Worm (Caenorhabditis elegans): ENCODE data around the gene C09H10.9.

C09H10.9 gene

DNA sequence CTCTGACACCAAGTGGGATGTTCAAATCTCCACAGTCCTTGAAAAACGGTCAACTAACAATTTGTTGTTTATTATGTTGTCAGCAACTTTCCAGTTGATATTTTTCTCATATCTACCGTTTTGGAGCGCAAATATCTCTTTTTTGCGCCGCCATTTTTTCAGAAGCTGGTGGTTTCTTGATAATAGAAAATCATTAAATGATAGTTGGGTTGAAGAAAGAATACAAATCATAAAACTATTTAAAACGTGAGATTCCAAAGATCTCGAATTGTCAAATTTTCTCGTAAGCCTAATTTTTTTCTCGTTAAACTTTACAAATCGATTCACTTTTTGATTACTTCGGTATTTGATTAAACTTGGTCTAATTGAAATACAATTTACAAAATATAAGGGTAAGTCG lies 11.8 kb upstream of the C09H10.9 start, which contains the start of gene rpl-42:
Gene rpl-42, plus strand, starts transcription at position 301 of the 400 bp plus-strand sequence.
- TF ChIP-seq unc-55 (GFP tag; optimal IDR thresholded peaks at IDR 0.05): no peak
- no peak for TF ChIP-seq che-1 (tag; optimal IDR thresholded peaks at IDR 0.05)
- TF ChIP-seq ceh-14 (tag; optimal IDR thresholded peaks at IDR 0.05): no peak
- TF ChIP-seq ahr-1 (tag; optimal IDR thresholded peaks at IDR 0.05): no peak
- no peak for TF ChIP-seq npax-4 (tag; optimal IDR thresholded peaks at IDR 0.05)
- TF ChIP-seq ceh-2 (tag; optimal IDR thresholded peaks at IDR 0.05): no peak
- no peak for TF ChIP-seq ceh-24 (tag; optimal IDR thresholded peaks at IDR 0.05)
- TF ChIP-seq odd-2 (tag; optimal IDR thresholded peaks at IDR 0.05): no peak
- TF ChIP-seq ceh-31 (tag; optimal IDR thresholded peaks at IDR 0.05): no peak
- no peak for TF ChIP-seq ceh-18 (tag; optimal IDR thresholded peaks at IDR 0.05)
- no peak for TF ChIP-seq fkh-10 (GFP tag; optimal IDR thresholded peaks at IDR 0.05)
- no peak for TF ChIP-seq hlh-6 (tag; optimal IDR thresholded peaks at IDR 0.05)
- no peak for TF ChIP-seq K09A11.1 (tag; optimal IDR thresholded peaks at IDR 0.05; ENCODE audit: insufficient read depth)
- TF ChIP-seq F13H6.1 (tag; optimal IDR thresholded peaks at IDR 0.05): no peak

DNA sequence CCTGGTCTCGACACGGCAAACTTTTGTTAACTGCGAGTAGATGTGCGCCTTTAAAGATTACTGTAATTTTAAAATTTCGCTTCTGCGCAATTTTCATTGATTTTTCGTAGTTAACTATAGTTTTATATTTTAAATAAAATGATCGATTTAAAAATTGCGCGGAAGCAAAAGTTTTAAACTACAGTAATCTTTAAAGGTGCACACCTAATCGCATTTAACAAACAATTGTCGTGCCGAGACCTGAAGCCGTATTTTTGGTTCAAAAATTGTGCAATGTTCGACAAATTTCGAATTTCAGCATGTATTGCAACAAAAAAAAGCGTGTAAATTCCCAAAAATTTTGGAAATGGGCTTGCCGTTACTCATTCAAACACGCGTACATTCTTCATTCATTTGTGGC lies 9.8 kb upstream of the C09H10.9 start:
- TF ChIP-seq pha-2 (tag; optimal IDR thresholded peaks at IDR 0.05): no peak
- TF ChIP-seq lim-6 (tag; optimal IDR thresholded peaks at IDR 0.05): no peak
- TF ChIP-seq unc-55 (GFP tag; optimal IDR thresholded peaks at IDR 0.05): no peak
- TF ChIP-seq sox-2 (GFP tag; IDR thresholded peaks at IDR 0.05): no peak
- no peak for TF ChIP-seq tbx-2 (tag; optimal IDR thresholded peaks at IDR 0.05)
- TF ChIP-seq hlh-8 (tag; optimal IDR thresholded peaks at IDR 0.05): no peak
- TF ChIP-seq odd-2 (tag; optimal IDR thresholded peaks at IDR 0.05): no peak
- no peak for TF ChIP-seq hlh-15 (tag; optimal IDR thresholded peaks at IDR 0.05)
- TF ChIP-seq pax-1 (tag; optimal IDR thresholded peaks at IDR 0.05): no peak
- no peak for TF ChIP-seq unc-86 (tag; optimal IDR thresholded peaks at IDR 0.05)
- no peak for TF ChIP-seq ceh-24 (tag; optimal IDR thresholded peaks at IDR 0.05)
- TF ChIP-seq sdc-2 (tag; optimal IDR thresholded peaks at IDR 0.05): no peak
- no peak for TF ChIP-seq ceh-48 (tag; optimal IDR thresholded peaks at IDR 0.05)
- TF ChIP-seq ceh-19 (GFP tag; optimal IDR thresholded peaks at IDR 0.05): no peak

- TF ChIP-seq eyg-1 (tag; optimal IDR thresholded peaks at IDR 0.05): no peak
- no peak for TF ChIP-seq hlh-8 (tag; optimal IDR thresholded peaks at IDR 0.05)
- TF ChIP-seq K02D7.2 (tag; optimal IDR thresholded peaks at IDR 0.05): no peak
- TF ChIP-seq ztf-16 (tag; optimal IDR thresholded peaks at IDR 0.05): no peak
- no peak for TF ChIP-seq che-1 (tag; optimal IDR thresholded peaks at IDR 0.05)
- TF ChIP-seq ceh-34 (tag; optimal IDR thresholded peaks at IDR 0.05): no peak
- no peak for TF ChIP-seq tbx-7 (tag; optimal IDR thresholded peaks at IDR 0.05)
- no peak for TF ChIP-seq ceh-30 (tag; optimal IDR thresholded peaks at IDR 0.05)
- TF ChIP-seq fkh-6 (tag; optimal IDR thresholded peaks at IDR 0.05): no peak
- TF ChIP-seq lin-11 (tag; optimal IDR thresholded peaks at IDR 0.05): no peak
Measured at ce11 chrII:11096233-11096632, 8.0 kb upstream of the C09H10.9 start, which contains the start of gene nbs-1. nbs-1 (minus strand) TSS chrII:11096478.

DNA sequence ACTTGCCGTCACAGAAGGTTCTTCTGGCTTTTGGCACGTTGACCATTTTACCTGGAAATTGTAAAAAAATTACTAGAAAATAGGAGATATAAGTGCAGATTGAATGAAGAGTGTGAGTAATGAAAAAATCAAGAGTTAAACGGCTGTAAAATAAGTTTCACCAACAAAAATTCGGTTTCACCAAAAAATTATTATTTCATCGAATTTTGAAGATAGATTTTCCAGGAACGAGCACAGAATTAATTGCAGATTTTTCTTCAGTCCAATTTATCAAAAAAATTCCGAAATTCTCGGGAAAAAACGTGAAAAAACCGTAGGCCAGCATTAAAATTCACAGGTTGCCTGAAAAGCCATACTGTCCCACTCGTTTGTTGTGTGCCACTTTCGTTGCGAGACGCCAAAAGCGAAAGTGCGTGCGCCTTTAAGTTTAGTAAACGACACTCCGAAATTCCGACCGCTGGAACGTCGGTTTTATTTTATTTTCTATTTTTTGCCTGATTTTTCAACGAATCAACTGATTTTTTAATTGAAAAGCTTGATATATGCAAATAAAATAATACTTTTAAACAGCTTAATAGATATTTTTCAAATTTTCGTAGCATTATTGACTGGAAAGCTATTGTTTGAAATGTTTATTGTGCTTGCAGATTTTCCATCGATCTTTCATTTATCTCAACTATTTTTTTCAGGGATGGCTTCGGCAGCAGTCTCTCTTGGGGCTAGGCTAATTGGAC lies 6.9 kb upstream of the C09H10.9 start, which contains the start of the genes rpl-36.A and nuo-1:
Gene rpl-36.A, minus strand, starts transcription at position 51 of the 734 bp plus-strand sequence.
Gene nuo-1, plus strand, starts transcription at position 684 of the 734 bp plus-strand sequence.
- TF ChIP-seq pax-1 (tag; optimal IDR thresholded peaks at IDR 0.05) (no peak), eyg-1 (tag; optimal IDR thresholded peaks at IDR 0.05) (no peak), ztf-16 (tag; optimal IDR thresholded peaks at IDR 0.05) (no peak), odd-2 (tag; optimal IDR thresholded peaks at IDR 0.05) (no peak), sox-2 (GFP tag; IDR thresholded peaks at IDR 0.05) (no peak), tbx-2 (tag; optimal IDR thresholded peaks at IDR 0.05) (no peak), ceh-6 (GFP tag; optimal IDR thresholded peaks at IDR 0.05) (no peak), sox-4 (tag; optimal IDR thresholded peaks at IDR 0.05) (no peak), syd-9 (tag; optimal IDR thresholded peaks at IDR 0.05) (no peak), che-1 (tag; optimal IDR thresholded peaks at IDR 0.05) (no peak), ceh-9 (tag; optimal IDR thresholded peaks at IDR 0.05) (no peak), sdc-2 (tag; optimal IDR thresholded peaks at IDR 0.05) (no peak), nfya-1 (tag; optimal IDR thresholded peaks at IDR 0.05) (peak; percentile 87), pat-9 (tag; optimal IDR thresholded peaks at IDR 0.05) (no peak), npax-4 (tag; optimal IDR thresholded peaks at IDR 0.05) (no peak), mec-3 (tag; optimal IDR thresholded peaks at IDR 0.05; ENCODE audit: borderline replicate concordance) (no peak), pha-4 (tag; optimal IDR thresholded peaks at IDR 0.05) (no peak), madf-2 (tag; optimal IDR thresholded peaks at IDR 0.05) (no peak), fkh-10 (GFP tag; optimal IDR thresholded peaks at IDR 0.05) (no peak), hlh-30 (tag; optimal IDR thresholded peaks at IDR 0.05; ENCODE audit: insufficient read depth) (peak; percentile 20), hlh-8 (tag; optimal IDR thresholded peaks at IDR 0.05) (no peak), ceh-2 (tag; optimal IDR thresholded peaks at IDR 0.05) (no peak), fax-1 (tag; optimal IDR thresholded peaks at IDR 0.05) (no peak), ceh-19 (GFP tag; optimal IDR thresholded peaks at IDR 0.05) (no peak), ceh-34 (tag; optimal IDR thresholded peaks at IDR 0.05) (peak; percentile 51), fkh-6 (tag; optimal IDR thresholded peaks at IDR 0.05) (no peak), ama-1 (optimal IDR thresholded peaks at IDR 0.05) (no peak)

All from whole organism, late embryonic.